Fruit fly (Drosophila melanogaster) whole organism, embryonic: ENCODE measurements around the gene CG1309.

Source experiments
- Atf-2 ChIP-seq: fragments of 200-800 bp; sonication (Bioruptor generic); optimal IDR thresholded peaks from 2 replicates; lab custom pipeline; 2016; ENCODE audit warnings: missing biosample characterization, missing genetic modification characterization
- CG11456 ChIP-seq: fragments of 200-800 bp; sonication (Bioruptor generic); IDR thresholded peaks from 3 replicates; pipeline ENCODE4 v1.3.6; 2022; ENCODE audit warnings: missing biosample characterization, missing genetic modification characterization
- CG11696 ChIP-seq: fragments of 200-800 bp; sonication (Bioruptor generic); IDR thresholded peaks from 2 replicates; pipeline ENCODE4 v1.3.6; 2022; ENCODE audit warnings: missing biosample characterization, missing genetic modification characterization
- CG12104 ChIP-seq: fragments of 200-800 bp; sonication (Bioruptor generic); optimal IDR thresholded peaks from 3 replicates; lab custom pipeline; 2016; ENCODE audit warnings: missing biosample characterization, missing genetic modification characterization
- CG1529 ChIP-seq: fragments of 200-800 bp; sonication (Bioruptor generic); optimal IDR thresholded peaks from 3 replicates; lab custom pipeline; 2018; ENCODE audit warnings: missing biosample characterization, missing genetic modification characterization
- CG15601 ChIP-seq: fragments of 200-800 bp; sonication (Bioruptor generic); optimal IDR thresholded peaks from 3 replicates; lab custom pipeline; 2019; ENCODE audit warnings: missing biosample characterization, mild to moderate bottlenecking, missing genetic modification characterization, moderate library complexity
- CG1603 ChIP-seq: fragments of 200-800 bp; sonication (Bioruptor generic); optimal IDR thresholded peaks from 2 replicates; lab custom pipeline; 2019; ENCODE audit warnings: missing biosample characterization, mild to moderate bottlenecking, missing genetic modification characterization, moderate library complexity
- CG1832 ChIP-seq: fragments of 200-800 bp; sonication (Bioruptor generic); optimal IDR thresholded peaks from 2 replicates; lab custom pipeline; 2017; ENCODE audit warnings: missing biosample characterization, mild to moderate bottlenecking, missing genetic modification characterization, inconsistent platforms
- CG2678 ChIP-seq: fragments of 200-800 bp; sonication (Bioruptor generic); optimal IDR thresholded peaks from 3 replicates; lab custom pipeline; 2019; ENCODE audit warnings: missing biosample characterization, mild to moderate bottlenecking, missing genetic modification characterization, moderate library complexity
- CG32767 ChIP-seq: fragments of 200-800 bp; sonication (Bioruptor generic); IDR thresholded peaks from 2 replicates; pipeline ENCODE4 v1.3.6; 2022; ENCODE audit warnings: missing biosample characterization, missing genetic modification characterization
- CG34224 ChIP-seq: fragments of 200-800 bp; sonication (Bioruptor generic); IDR thresholded peaks from 3 replicates; pipeline ENCODE4 v1.3.6; 2022; ENCODE audit warnings: missing biosample characterization, missing genetic modification characterization; ENCODE audit not compliant: partially characterized antibody
- CG34376 ChIP-seq: fragments of 200-800 bp; sonication (Bioruptor generic); optimal IDR thresholded peaks from 2 replicates; lab custom pipeline; 2018; ENCODE audit warnings: missing biosample characterization, mild to moderate bottlenecking, missing genetic modification characterization
- CG7271 ChIP-seq: fragments of 200-800 bp; sonication (Bioruptor generic); optimal IDR thresholded peaks from 2 replicates; lab custom pipeline; 2018; ENCODE audit warnings: missing biosample characterization, mild to moderate bottlenecking, missing genetic modification characterization, moderate library complexity
- CG8281 ChIP-seq: fragments of 200-800 bp; sonication (Bioruptor generic); optimal IDR thresholded peaks from 2 replicates; lab custom pipeline; 2018; ENCODE audit warnings: missing biosample characterization, mild to moderate bottlenecking, missing genetic modification characterization, moderate library complexity
- CG9215 ChIP-seq: fragments of 200-800 bp; sonication (Bioruptor generic); IDR thresholded peaks from 2 replicates; pipeline ENCODE4 v1.3.6; 2022; ENCODE audit warnings: missing biosample characterization, missing genetic modification characterization
- CG9437 ChIP-seq: fragments of 200-800 bp; sonication (Bioruptor generic); optimal IDR thresholded peaks from 2 replicates; lab custom pipeline; 2018; ENCODE audit warnings: missing biosample characterization, mild to moderate bottlenecking, missing genetic modification characterization
- CkIIα-i1 ChIP-seq: fragments of 200-800 bp; sonication (Bioruptor generic); IDR thresholded peaks from 2 replicates; pipeline ENCODE4 v1.3.6; 2022; ENCODE audit warnings: missing biosample characterization, missing genetic modification characterization
- Ets65A ChIP-seq: fragments of 200-800 bp; sonication (Bioruptor generic); peaks from one replicate; lab custom pipeline; 2016; ENCODE audit warnings: missing biosample characterization, missing genetic modification characterization
- HLH54F ChIP-seq: fragments of 200-800 bp; sonication (Bioruptor generic); optimal IDR thresholded peaks from 3 replicates; lab custom pipeline; 2016; ENCODE audit warnings: missing biosample characterization, missing genetic modification characterization
- Hr3 ChIP-seq: fragments of 200-800 bp; sonication (Bioruptor generic); optimal IDR thresholded peaks from 3 replicates; lab custom pipeline; 2016; ENCODE audit warnings: missing biosample characterization, missing genetic modification characterization
- Hr51 ChIP-seq, 2 experiments: fragments of 200-800 bp; sonication (Bioruptor generic); optimal IDR thresholded peaks; 2 replicates in 1 of 2; 3 replicates in 1 of 2; lab custom pipeline; 2016 to 2018; ENCODE audit warnings: missing biosample characterization in 2 of 2, missing genetic modification characterization in 2 of 2, mild to moderate bottlenecking in 1 of 2, moderate library complexity in 1 of 2
- Lhr ChIP-seq: fragments of 200-800 bp; sonication (Bioruptor generic); optimal IDR thresholded peaks from 3 replicates; lab custom pipeline; 2017; ENCODE audit warnings: mild to moderate bottlenecking, missing biosample characterization, missing genetic modification reagents, missing genetic modification characterization
- Six4 ChIP-seq: fragments of 200-800 bp; sonication (Bioruptor generic); optimal IDR thresholded peaks from 2 replicates; lab custom pipeline; 2016; ENCODE audit warnings: missing biosample characterization, missing genetic modification characterization
- Tbp ChIP-seq: fragments of >200 bp; optimal IDR thresholded peaks from 2 replicates; lab custom pipeline; 2018; ENCODE audit warnings: missing biosample characterization, missing genetic modification characterization
- Trl ChIP-seq, 3 experiments: fragments of >200 bp in 2 of 3; fragments of 200-800 bp in 1 of 3; sonication (Bioruptor generic) in 1 of 3; optimal IDR thresholded peaks; 2 replicates in 1 of 3; 3 replicates in 2 of 3; lab custom pipeline; 2016 to 2017; ENCODE audit warnings: missing biosample characterization in 1 of 3, missing genetic modification characterization in 1 of 3
- Xbp1 ChIP-seq: fragments of 200-800 bp; sonication (Bioruptor generic); optimal IDR thresholded peaks from 3 replicates; lab custom pipeline; 2016; ENCODE audit warnings: missing biosample characterization, mild to moderate bottlenecking, missing genetic modification characterization
- aop ChIP-seq: fragments of 200-800 bp; sonication (Bioruptor generic); IDR thresholded peaks from 2 replicates; pipeline ENCODE4 v1.3.6; 2022; ENCODE audit warnings: missing biosample characterization, missing genetic modification characterization
- ap ChIP-seq: fragments of 200-800 bp; sonication (Bioruptor generic); IDR thresholded peaks from 2 replicates; pipeline ENCODE4 v1.3.6; 2022; ENCODE audit warnings: missing biosample characterization, missing genetic modification characterization
- bab2 ChIP-seq: fragments of 200-800 bp; sonication (Bioruptor generic); optimal IDR thresholded peaks from 2 replicates; lab custom pipeline; 2016; ENCODE audit warnings: missing biosample characterization, missing genetic modification characterization
- bowl ChIP-seq: fragments of 200-800 bp; sonication (Bioruptor generic); IDR thresholded peaks from 2 replicates; pipeline ENCODE4 v1.3.6; 2022; ENCODE audit warnings: missing biosample characterization, missing genetic modification characterization
- chif ChIP-seq, 2 experiments: fragments of 200-800 bp; sonication (Bioruptor generic); optimal IDR thresholded peaks; 3 replicates each; lab custom pipeline; 2016; ENCODE audit warnings: missing biosample characterization in 2 of 2, missing genetic modification characterization in 2 of 2
- crc ChIP-seq: fragments of 200-800 bp; sonication (Bioruptor generic); optimal IDR thresholded peaks from 2 replicates; lab custom pipeline; 2016; ENCODE audit warnings: missing biosample characterization, missing genetic modification characterization
- crol ChIP-seq: fragments of 200-800 bp; sonication (Bioruptor generic); IDR thresholded peaks from 2 replicates; pipeline ENCODE4 v1.3.6; 2022; ENCODE audit warnings: missing biosample characterization, missing genetic modification characterization
- dmrt11E ChIP-seq: fragments of 200-800 bp; sonication (Bioruptor generic); optimal IDR thresholded peaks from 3 replicates; lab custom pipeline; 2018; ENCODE audit warnings: missing biosample characterization, mild to moderate bottlenecking, missing genetic modification characterization, moderate library complexity
- exex ChIP-seq: fragments of 200-800 bp; sonication (Bioruptor generic); optimal IDR thresholded peaks from 4 replicates; lab custom pipeline; 2018; ENCODE audit warnings: missing biosample characterization, mild to moderate bottlenecking, missing genetic modification characterization, moderate library complexity
- fd96Cb ChIP-seq: fragments of 200-800 bp; sonication (Bioruptor generic); optimal IDR thresholded peaks from 2 replicates; lab custom pipeline; 2018; ENCODE audit warnings: missing biosample characterization, mild to moderate bottlenecking, missing genetic modification characterization, moderate library complexity
- gcm2 ChIP-seq: fragments of 200-800 bp; sonication (Bioruptor generic); optimal IDR thresholded peaks from 2 replicates; lab custom pipeline; 2016; ENCODE audit warnings: missing biosample characterization, missing genetic modification characterization
- hbn ChIP-seq: fragments of 200-800 bp; sonication (Bioruptor generic); IDR thresholded peaks from 2 replicates; pipeline ENCODE4 v1.3.6; 2022; ENCODE audit warnings: missing biosample characterization, missing genetic modification characterization; ENCODE audit not compliant: partially characterized antibody
- hth ChIP-seq: fragments of >200 bp; optimal IDR thresholded peaks from 2 replicates; lab custom pipeline; 2017; ENCODE audit warnings: inconsistent platforms
- inv ChIP-seq: fragments of 200-800 bp; sonication (Bioruptor generic); IDR thresholded peaks from 2 replicates; pipeline ENCODE4 v1.3.6; 2022; ENCODE audit warnings: missing biosample characterization, missing genetic modification characterization; ENCODE audit not compliant: partially characterized antibody
- ken ChIP-seq: fragments of 200-800 bp; sonication (Bioruptor generic); IDR thresholded peaks from 3 replicates; pipeline ENCODE4 v1.3.6; 2022; ENCODE audit warnings: missing biosample characterization, missing genetic modification characterization
- lmd ChIP-seq: fragments of 200-800 bp; sonication (Bioruptor generic); IDR thresholded peaks from 2 replicates; pipeline ENCODE4 v1.3.6; 2022; ENCODE audit warnings: missing biosample characterization, missing genetic modification characterization
- phol ChIP-seq: fragments of 200-800 bp; sonication (Bioruptor generic); optimal IDR thresholded peaks from 3 replicates; lab custom pipeline; 2018; ENCODE audit warnings: missing biosample characterization, mild to moderate bottlenecking, missing genetic modification characterization, moderate library complexity
- pnt ChIP-seq: fragments of 200-800 bp; sonication (Bioruptor generic); optimal IDR thresholded peaks from 3 replicates; lab custom pipeline; 2016; ENCODE audit warnings: missing biosample characterization, missing genetic modification characterization
- rib ChIP-seq: fragments of 200-800 bp; sonication (Bioruptor generic); IDR thresholded peaks from 2 replicates; pipeline ENCODE4 v1.3.6; 2022; ENCODE audit warnings: missing biosample characterization, missing genetic modification characterization
- scrt ChIP-seq: fragments of 200-800 bp; sonication (Bioruptor generic); optimal IDR thresholded peaks from 2 replicates; lab custom pipeline; 2018; ENCODE audit warnings: missing biosample characterization, mild to moderate bottlenecking, missing genetic modification characterization, moderate library complexity
- sd ChIP-seq: fragments of 200-800 bp; sonication (Bioruptor generic); optimal IDR thresholded peaks from 3 replicates; lab custom pipeline; 2018; ENCODE audit warnings: missing biosample characterization, mild to moderate bottlenecking, missing genetic modification characterization, moderate library complexity
- sim ChIP-seq: fragments of 200-800 bp; sonication (Bioruptor generic); IDR thresholded peaks from 2 replicates; pipeline ENCODE4 v1.3.6; 2022; ENCODE audit warnings: missing biosample characterization, missing genetic modification characterization
- unpg ChIP-seq: fragments of 200-800 bp; sonication (Bioruptor generic); optimal IDR thresholded peaks from 3 replicates; lab custom pipeline; 2018; ENCODE audit warnings: missing biosample characterization, mild to moderate bottlenecking, missing genetic modification characterization, moderate library complexity
- vnd ChIP-seq: fragments of 200-800 bp; sonication (Bioruptor generic); IDR thresholded peaks from 3 replicates; pipeline ENCODE4 v1.3.6; 2022; ENCODE audit warnings: missing biosample characterization, missing genetic modification characterization; ENCODE audit not compliant: partially characterized antibody
- zen2 ChIP-seq: fragments of 200-800 bp; sonication (Bioruptor generic); IDR thresholded peaks from 3 replicates; pipeline ENCODE4 v1.3.6; 2022; ENCODE audit warnings: missing biosample characterization, missing genetic modification characterization; ENCODE audit not compliant: partially characterized antibody
- zfh2 ChIP-seq: fragments of 200-800 bp; sonication (Bioruptor generic); optimal IDR thresholded peaks from 2 replicates; lab custom pipeline; 2016; ENCODE audit warnings: missing biosample characterization, missing genetic modification characterization

CG1309 gene

dm6 chr3L:4242428-4242827 lies 16.8 kb upstream of the CG1309 start, which contains the start of gene pav (continued):
- no peak for TF ChIP-seq CG15601
- peak; percentile 18 for TF ChIP-seq CG12104 (GFP tag; lab: Kevin White, UChicago)
- TF ChIP-seq scrt: no peak
- no peak for TF ChIP-seq chif (GFP tag; optimal IDR thresholded peaks at IDR 0.05; lab: Kevin White, UChicago)
- TF ChIP-seq CkIIα-i1 (GFP tag; lab: Robert Waterston, UW): no peak
- no peak for TF ChIP-seq CG9437
- TF ChIP-seq aop (GFP tag; lab: Robert Waterston, UW): no peak
- TF ChIP-seq CG9215 (GFP tag; lab: Robert Waterston, UW): no peak
- TF ChIP-seq CG1832 (GFP tag; lab: Kevin White, UChicago): no peak
- TF ChIP-seq Lhr (GFP tag; lab: Kevin White, UChicago): no peak
- no peak for TF ChIP-seq bowl (GFP tag; lab: Robert Waterston, UW)
- no peak for TF ChIP-seq Ets65A (GFP tag; lab: Kevin White, UChicago)
- TF ChIP-seq CG7271 (tag; lab: Kevin White, UChicago): no peak
- no peak for TF ChIP-seq CG1529 (GFP tag; lab: Kevin White, UChicago)
- TF ChIP-seq zfh2 (GFP tag; lab: Kevin White, UChicago): no peak
- no peak for TF ChIP-seq crol
- no peak for TF ChIP-seq CG34376 (GFP tag; lab: Kevin White, UChicago)
- no peak for TF ChIP-seq rib (GFP tag; lab: Robert Waterston, UW)
- no peak for TF ChIP-seq zen2
- TF ChIP-seq Atf-2 (GFP tag; lab: Kevin White, UChicago): no peak
- TF ChIP-seq lmd (GFP tag; lab: Robert Waterston, UW): peak; percentile 58
- no peak for TF ChIP-seq unpg (GFP tag; lab: Kevin White, UChicago)
- TF ChIP-seq Tbp (GFP tag; lab: Kevin White, UChicago): no peak
- no peak for TF ChIP-seq CG1603 (tag; lab: Kevin White, UChicago)
- TF ChIP-seq sd (tag; lab: Kevin White, UChicago): no peak
- TF ChIP-seq hbn (GFP tag; lab: Robert Waterston, UW): no peak
- TF ChIP-seq CG2678 (tag; lab: Kevin White, UChicago): no peak
- TF ChIP-seq hth (lab: Kevin White, UChicago): no peak
- 0 out of 3 replicates have a peak, but pooled peaks have one; percentile 31 for TF ChIP-seq CG11456 (GFP tag; lab: Robert Waterston, UW)
- no peak for TF ChIP-seq pnt (GFP tag; lab: Kevin White, UChicago)
- TF ChIP-seq inv: no peak
- TF ChIP-seq Hr3 (GFP tag; lab: Kevin White, UChicago): peak; percentile 18
- TF ChIP-seq HLH54F (GFP tag; lab: Kevin White, UChicago): no peak
- TF ChIP-seq sim (GFP tag; lab: Robert Waterston, UW): no peak
- no peak for TF ChIP-seq Six4 (GFP tag; lab: Kevin White, UChicago)
- TF ChIP-seq ap (GFP tag; lab: Robert Waterston, UW): no peak
- TF ChIP-seq CG34224: no peak
- TF ChIP-seq phol (tag; lab: Kevin White, UChicago): peak; percentile 64
- peak; percentile 40 for TF ChIP-seq Xbp1
- peak; percentile 35 for TF ChIP-seq dmrt11E (tag; lab: Kevin White, UChicago)
- no peak for TF ChIP-seq Trl (optimal IDR thresholded peaks at IDR 0.05; lab: Kevin White, UChicago)
- TF ChIP-seq Trl (GFP tag; optimal IDR thresholded peaks at IDR 0.05; lab: Kevin White, UChicago): no peak
- TF ChIP-seq CG32767 (GFP tag; lab: Robert Waterston, UW): no peak
- no peak for TF ChIP-seq crc (GFP tag; lab: Kevin White, UChicago)
- no peak for TF ChIP-seq exex (tag; lab: Kevin White, UChicago)
- no peak for TF ChIP-seq bab2 (GFP tag; lab: Kevin White, UChicago)
- TF ChIP-seq ken: no peak
- no peak for TF ChIP-seq vnd (GFP tag; lab: Robert Waterston, UW)
- TF ChIP-seq fd96Cb (tag; lab: Kevin White, UChicago): peak; percentile 44
- TF ChIP-seq CG8281 (tag; lab: Kevin White, UChicago): no peak
- peak; percentile 97 for TF ChIP-seq CG11696
- TF ChIP-seq gcm2 (GFP tag; lab: Kevin White, UChicago): no peak
- no peak for TF ChIP-seq Hr51 (GFP tag; optimal IDR thresholded peaks at IDR 0.05; lab: Kevin White, UChicago)
